Worm (Caenorhabditis elegans) whole organism, L3 larva: ENCODE data around the gene fbxc-28.
A peak's percentile ranks its signal among the peaks of the same experiment; 100 is the strongest.
"Not testable (repeated sequence)": the region's sequence is repeated elsewhere in the genome, so short reads cannot be mapped to it uniquely, and the experiment has no call there.

Experiments
- R02D3.7 ChIP-seq: fragments of 150-350 bp; optimal IDR thresholded peaks from 2 replicates; lab custom pipeline; 2014; ENCODE audit warnings: missing biosample characterization, missing genetic modification characterization
- ZK546.5 ChIP-seq: sonication (generic microtip); optimal IDR thresholded peaks from 2 replicates; lab custom pipeline; 2017; ENCODE audit warnings: missing biosample characterization, missing genetic modification characterization
- aly-2 ChIP-seq: fragments of 150-350 bp; optimal IDR thresholded peaks from 2 replicates; lab custom pipeline; 2014; ENCODE audit warnings: missing biosample characterization, missing genetic modification characterization
- ama-1 ChIP-seq: fragments of 150-350 bp; optimal IDR thresholded peaks from 2 replicates; lab custom pipeline; 2018
- ceh-16 ChIP-seq: sonication (generic microtip); optimal IDR thresholded peaks from 2 replicates; lab custom pipeline; 2017; ENCODE audit warnings: missing biosample characterization, missing genetic modification characterization
- ceh-28 ChIP-seq: fragments of 150-350 bp; optimal IDR thresholded peaks from 2 replicates; lab custom pipeline; 2014; ENCODE audit warnings: missing biosample characterization, missing genetic modification reagents, missing genetic modification characterization
- ceh-82 ChIP-seq: fragments of 150-350 bp; optimal IDR thresholded peaks from 2 replicates; lab custom pipeline; 2014; ENCODE audit warnings: missing biosample characterization, missing genetic modification characterization
- ceh-9 ChIP-seq: sonication (generic microtip); optimal IDR thresholded peaks from 2 replicates; lab custom pipeline; 2018; ENCODE audit warnings: missing biosample characterization, missing genetic modification characterization
- egl-27 ChIP-seq: sonication (generic microtip); optimal IDR thresholded peaks from 4 replicates; lab custom pipeline; 2017; ENCODE audit warnings: missing biosample characterization, missing genetic modification reagents, missing genetic modification characterization
- egl-5 ChIP-seq: fragments of 150-350 bp; optimal IDR thresholded peaks from 2 replicates; lab custom pipeline; 2017; ENCODE audit warnings: missing biosample characterization, missing genetic modification reagents, missing genetic modification characterization, inconsistent platforms
- elt-1 ChIP-seq: fragments of 150-350 bp; optimal IDR thresholded peaks from 2 replicates; lab custom pipeline; 2014; ENCODE audit warnings: missing biosample characterization, missing genetic modification characterization
- elt-2 ChIP-seq: sonication (generic microtip); optimal IDR thresholded peaks from 2 replicates; lab custom pipeline; 2016; ENCODE audit warnings: missing genetic modification reagents, mild to moderate bottlenecking, missing genetic modification characterization, missing compliant biosample characterization
- elt-3 ChIP-seq, 3 experiments: fragments of 150-350 bp in 1 of 3; sonication (generic microtip) in 2 of 3; optimal IDR thresholded peaks; 2 replicates in 2 of 3; 4 replicates in 1 of 3; lab custom pipeline; 2014 to 2017; ENCODE audit warnings: missing biosample characterization in 3 of 3, missing genetic modification characterization in 3 of 3
- eor-1 ChIP-seq, 2 experiments: fragments of 150-350 bp; optimal IDR thresholded peaks; 2 replicates each; lab custom pipeline; 2014 to 2018; ENCODE audit warnings: missing biosample characterization in 2 of 2, missing genetic modification characterization in 2 of 2
- fos-1 ChIP-seq: fragments of 150-350 bp; optimal IDR thresholded peaks from 2 replicates; lab custom pipeline; 2014; ENCODE audit warnings: missing biosample characterization, missing genetic modification characterization
- jun-1 ChIP-seq: fragments of 150-350 bp; optimal IDR thresholded peaks from 2 replicates; lab custom pipeline; 2014; ENCODE audit warnings: missing biosample characterization, missing genetic modification reagents, missing genetic modification characterization
- lin-15B ChIP-seq: fragments of 150-350 bp; optimal IDR thresholded peaks from 2 replicates; lab custom pipeline; 2014; ENCODE audit warnings: missing biosample characterization, missing genetic modification characterization
- lin-39 ChIP-seq: fragments of 150-350 bp; optimal IDR thresholded peaks from 2 replicates; lab custom pipeline; 2018; ENCODE audit warnings: missing biosample characterization, missing genetic modification reagents, missing genetic modification characterization
- lsy-12 ChIP-seq: sonication (generic microtip); optimal IDR thresholded peaks from 2 replicates; lab custom pipeline; 2016; ENCODE audit warnings: mild to moderate bottlenecking, missing genetic modification characterization, missing compliant biosample characterization
- mdl-1 ChIP-seq: fragments of 150-350 bp; optimal IDR thresholded peaks from 2 replicates; lab custom pipeline; 2014; ENCODE audit warnings: missing biosample characterization, missing genetic modification characterization
- nfya-1 ChIP-seq: sonication (generic microtip); optimal IDR thresholded peaks from 2 replicates; lab custom pipeline; 2017; ENCODE audit warnings: missing genetic modification characterization, mild to moderate bottlenecking, missing compliant biosample characterization, antibody characterized with exemption, moderate library complexity; ENCODE audit not compliant: insufficient read depth
- nhr-23 ChIP-seq: fragments of 150-350 bp; optimal IDR thresholded peaks from 2 replicates; lab custom pipeline; 2014; ENCODE audit warnings: missing biosample characterization, missing genetic modification reagents, missing genetic modification characterization
- nhr-25 ChIP-seq: sonication (generic microtip); optimal IDR thresholded peaks from 2 replicates; lab custom pipeline; 2017; ENCODE audit warnings: missing biosample characterization, missing genetic modification characterization
- nhr-28 ChIP-seq: fragments of 150-350 bp; optimal IDR thresholded peaks from 2 replicates; lab custom pipeline; 2014; ENCODE audit warnings: missing biosample characterization, missing genetic modification characterization
- nhr-67 ChIP-seq: fragments of 150-350 bp; optimal IDR thresholded peaks from 2 replicates; lab custom pipeline; 2014; ENCODE audit warnings: missing biosample characterization, missing genetic modification characterization
- nhr-77 ChIP-seq: fragments of 150-350 bp; optimal IDR thresholded peaks from 2 replicates; lab custom pipeline; 2014; ENCODE audit warnings: missing biosample characterization, missing genetic modification characterization
- pha-4 ChIP-seq: fragments of 150-350 bp; optimal IDR thresholded peaks from 2 replicates; lab custom pipeline; 2014; ENCODE audit warnings: missing biosample characterization, missing genetic modification reagents, missing genetic modification characterization
- pqm-1 ChIP-seq: fragments of 150-350 bp; optimal IDR thresholded peaks from 2 replicates; lab custom pipeline; 2017; ENCODE audit warnings: missing biosample characterization, missing genetic modification characterization, inconsistent platforms
- sea-2 ChIP-seq: fragments of 150-350 bp; sonication (generic microtip); optimal IDR thresholded peaks from 4 replicates; lab custom pipeline; 2014; ENCODE audit warnings: missing biosample characterization, missing genetic modification reagents, missing genetic modification characterization
- tbx-2 ChIP-seq: sonication (generic microtip); optimal IDR thresholded peaks from 2 replicates; lab custom pipeline; 2016; ENCODE audit warnings: mild to moderate bottlenecking, missing genetic modification characterization, missing compliant biosample characterization
- unc-39 ChIP-seq: sonication (generic microtip); optimal IDR thresholded peaks from 4 replicates; lab custom pipeline; 2017; ENCODE audit warnings: missing biosample characterization, missing genetic modification characterization
- unc-62 ChIP-seq: fragments of 150-350 bp; sonication (generic microtip); optimal IDR thresholded peaks from 4 replicates; lab custom pipeline; 2014; ENCODE audit warnings: missing biosample characterization, missing genetic modification reagents, missing genetic modification characterization
- zag-1 ChIP-seq: fragments of 150-350 bp; optimal IDR thresholded peaks from 2 replicates; lab custom pipeline; 2014; ENCODE audit warnings: missing biosample characterization, missing genetic modification characterization

fbxc-28 gene

DNA sequence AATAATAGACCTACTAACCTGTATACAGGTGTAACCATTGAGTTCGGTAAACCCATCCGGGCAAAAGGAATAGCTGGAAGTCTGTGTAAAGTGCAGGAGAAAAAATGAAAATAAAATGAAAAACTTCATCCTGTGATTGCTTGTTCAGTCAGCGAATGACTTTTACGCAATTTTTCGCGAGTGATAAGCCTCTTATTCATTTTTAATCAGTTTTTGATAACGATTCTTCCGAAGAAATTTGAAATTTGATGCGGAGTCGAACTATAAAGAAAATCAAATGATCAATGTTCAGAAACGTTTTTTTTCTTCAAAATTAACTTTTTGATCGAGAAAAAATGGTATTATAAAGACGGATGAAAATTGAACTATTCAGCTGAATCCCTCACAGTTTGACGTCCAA is 843 bp upstream of the fbxc-28 start:
- no peak for TF ChIP-seq zag-1 (tag; lab: Kevin White, UChicago)
- TF ChIP-seq nfya-1 (tag; lab: Kevin White, UChicago), result no peak
- TF ChIP-seq ama-1 (lab: Kevin White, UChicago), result no peak
- TF ChIP-seq elt-2, result peak; percentile 84
- TF ChIP-seq eor-1 (tag; optimal IDR thresholded peaks at IDR 0.05; lab: Kevin White, UChicago), result no peak
- peak; percentile 39 for TF ChIP-seq pqm-1 (tag; lab: Kevin White, UChicago)
- TF ChIP-seq egl-5 (tag; lab: Kevin White, UChicago), result no peak
- TF ChIP-seq ceh-28 (tag; lab: Kevin White, UChicago), result no peak
- TF ChIP-seq mdl-1 (tag; lab: Kevin White, UChicago), result no peak

ce11 chrII:927331-927730 is 3.7 kb downstream of the fbxc-28 start, which contains the start of gene R07C3.13:
R07C3.13 (minus strand) TSS chrII:927431.
- TF ChIP-seq unc-62, result no peak
- TF ChIP-seq nhr-67 (tag; lab: Kevin White, UChicago), result no peak
- TF ChIP-seq ceh-16 (tag; lab: Kevin White, UChicago), result no peak
- no peak for TF ChIP-seq ceh-82 (tag; lab: Kevin White, UChicago)
- TF ChIP-seq jun-1 (tag; lab: Kevin White, UChicago), result no peak
- no peak for TF ChIP-seq ZK546.5 (tag; lab: Kevin White, UChicago)
- no peak for TF ChIP-seq aly-2 (tag; lab: Kevin White, UChicago)

DNA sequence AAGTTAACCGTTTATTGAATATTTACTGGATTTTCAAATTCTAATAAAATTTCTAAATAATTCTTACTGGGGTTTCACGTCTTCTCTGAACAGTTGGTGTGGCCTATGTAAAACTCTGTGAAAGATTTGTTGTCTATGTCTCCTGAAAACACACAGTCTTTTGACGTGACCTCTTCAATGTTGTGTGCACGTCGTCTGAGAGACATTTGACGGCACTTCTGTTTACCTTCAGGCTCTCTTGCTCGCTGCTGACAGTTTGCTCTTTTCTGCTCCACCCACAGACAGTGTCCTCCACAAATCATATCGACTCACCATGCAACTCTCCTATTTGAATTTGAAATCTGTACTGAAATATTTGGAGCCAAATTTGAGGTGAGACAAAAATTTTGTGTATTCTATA is 7.2 kb downstream of the fbxc-28 start, which contains the start of gene fbxc-34:
Gene fbxc-34 (plus strand): TSS at position 301 of the 400 bp plus-strand sequence.
- TF ChIP-seq nfya-1, lin-15B, ceh-82 (tag; lab: Kevin White, UChicago): not testable (repeated sequence)

DNA sequence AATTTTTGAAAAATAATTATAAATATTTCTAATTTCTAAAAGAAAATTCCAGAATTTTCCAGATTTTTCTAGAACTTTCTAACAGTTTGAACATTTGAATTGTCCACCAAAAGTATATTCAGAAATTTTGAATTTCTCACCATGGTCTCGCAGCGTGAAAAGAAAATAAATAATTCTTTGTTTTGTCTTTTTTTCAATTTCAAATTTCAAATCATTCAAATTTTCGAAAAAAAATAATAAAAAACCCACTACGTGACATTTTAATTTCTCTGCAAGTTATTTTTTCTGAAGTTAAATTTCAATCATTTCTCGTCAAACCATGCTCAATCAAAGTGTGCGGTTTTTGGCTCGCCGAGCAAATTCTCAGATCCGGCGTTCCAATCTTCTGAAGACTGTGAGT is 9.1 kb downstream of the fbxc-28 start, which contains the start of gene acs-15:
Gene acs-15 (plus strand): TSS at position 301 of the 400 bp plus-strand sequence.
- TF ChIP-seq R02D3.7 (tag; lab: Kevin White, UChicago), result no peak
- no peak for TF ChIP-seq lsy-12 (tag; lab: Kevin White, UChicago)
- TF ChIP-seq nhr-77 (tag; lab: Kevin White, UChicago), result no peak
- TF ChIP-seq tbx-2 (tag; lab: Kevin White, UChicago), result no peak
- TF ChIP-seq lin-39 (tag; lab: Kevin White, UChicago), result no peak
- TF ChIP-seq elt-3 (tag; optimal IDR thresholded peaks at IDR 0.05; lab: Kevin White, UChicago), result no peak
- no peak for TF ChIP-seq sea-2 (GFP tag; lab: Kevin White, UChicago)
- TF ChIP-seq fos-1 (tag; lab: Kevin White, UChicago), result no peak
- TF ChIP-seq nfya-1 (tag; lab: Kevin White, UChicago), result no peak
- TF ChIP-seq ceh-9 (tag; lab: Kevin White, UChicago), result no peak
- no peak for TF ChIP-seq unc-62
- TF ChIP-seq pqm-1 (tag; lab: Kevin White, UChicago), result no peak
- TF ChIP-seq nhr-23 (tag; lab: Kevin White, UChicago), result no peak
- no peak for TF ChIP-seq pha-4 (tag; lab: Kevin White, UChicago)
- TF ChIP-seq unc-39 (tag; lab: Kevin White, UChicago), result no peak
- no peak for TF ChIP-seq nhr-25 (tag; lab: Kevin White, UChicago)
- no peak for TF ChIP-seq egl-27 (tag; lab: Kevin White, UChicago)
- TF ChIP-seq nhr-28 (tag; lab: Kevin White, UChicago), result no peak
- no peak for TF ChIP-seq ceh-28 (tag; lab: Kevin White, UChicago)
- TF ChIP-seq, all 47 proteins: peak for 0

DNA sequence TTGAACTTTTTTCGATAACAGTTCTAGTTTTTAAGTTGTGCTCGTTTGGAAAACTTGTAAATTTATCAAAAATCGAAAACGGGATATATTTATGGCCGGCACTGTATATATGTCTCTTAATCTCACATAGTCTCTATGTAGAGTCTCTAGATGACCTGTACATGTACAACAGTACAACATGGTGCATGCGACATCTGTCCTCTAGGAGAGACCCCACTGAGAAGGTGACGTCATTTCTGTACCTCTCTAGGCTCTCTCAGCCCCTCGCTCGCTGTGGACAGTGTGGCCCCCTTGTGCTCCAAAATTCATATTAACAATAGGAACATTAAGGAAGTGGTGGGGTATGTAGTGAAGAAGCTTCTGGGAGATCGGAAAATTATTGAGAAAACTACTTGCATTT is 13.6 kb downstream of the fbxc-28 start:
- TF ChIP-seq zag-1 (tag; lab: Kevin White, UChicago) (no peak), egl-5 (tag; lab: Kevin White, UChicago) (no peak), nhr-67 (tag; lab: Kevin White, UChicago) (no peak), elt-1 (no peak), nfya-1 (tag; lab: Kevin White, UChicago) (no peak), unc-62 (no peak), egl-27 (tag; lab: Kevin White, UChicago) (no peak), nhr-23 (tag; lab: Kevin White, UChicago) (no peak), lin-15B (tag; lab: Kevin White, UChicago) (no peak), jun-1 (tag; lab: Kevin White, UChicago) (no peak)
